Worm (Caenorhabditis elegans): ENCODE data around the gene F43B10.1.

- TF ChIP-seq hmbx-1 (tag; optimal IDR thresholded peaks at IDR 0.05), result no peak
- no peak for TF ChIP-seq tra-4 (tag; optimal IDR thresholded peaks at IDR 0.05)
- TF ChIP-seq tbx-11 (GFP tag; IDR thresholded peaks at IDR 0.05), result no peak
- no peak for TF ChIP-seq ama-1 (optimal IDR thresholded peaks at IDR 0.05)
- TF ChIP-seq flt-1 (GFP tag; IDR thresholded peaks at IDR 0.05), result no peak
- TF ChIP-seq scrt-1 (GFP tag; IDR thresholded peaks at IDR 0.05), result no peak
- TF ChIP-seq sea-1 (GFP tag; conservative IDR thresholded peaks at IDR 0.05), result no peak
- no peak for TF ChIP-seq hnd-1 (tag; optimal IDR thresholded peaks at IDR 0.05)
- TF ChIP-seq aly-1 (tag; optimal IDR thresholded peaks at IDR 0.05), result no peak
- no peak for TF ChIP-seq ets-7 (tag; optimal IDR thresholded peaks at IDR 0.05)
- TF ChIP-seq hmg-4 (GFP tag; optimal IDR thresholded peaks at IDR 0.05), result no peak
These were observed 10.0 kb upstream of the F43B10.1 start for ce11 chrX:16672661-16673060.
